Fruit fly (Drosophila melanogaster) whole organism, wandering third instar larva: ENCODE data around the gene dgt2.

Experiments used
- Abd-B ChIP-seq: fragments of >200 bp; optimal IDR thresholded peaks from 2 replicates; lab custom pipeline; 2017; ENCODE audit warnings: missing biosample characterization, missing genetic modification characterization
- CG32264 ChIP-seq: fragments of 200-800 bp; sonication (Bioruptor generic); optimal IDR thresholded peaks from 2 replicates; lab custom pipeline; 2016; ENCODE audit warnings: missing biosample characterization, missing genetic modification characterization
- CG9705 ChIP-seq: fragments of 200-800 bp; sonication (Bioruptor generic); optimal IDR thresholded peaks from 2 replicates; lab custom pipeline; 2018; ENCODE audit warnings: missing biosample characterization, mild to moderate bottlenecking, missing genetic modification characterization
- CrebA ChIP-seq: fragments of 200-800 bp; sonication (Bioruptor generic); optimal IDR thresholded peaks from 2 replicates; lab custom pipeline; 2016; ENCODE audit warnings: missing biosample characterization, mild to moderate bottlenecking, missing genetic modification characterization, borderline replicate concordance
- Dfd ChIP-seq: fragments of >200 bp; optimal IDR thresholded peaks from 2 replicates; lab custom pipeline; 2017; ENCODE audit warnings: missing biosample characterization, missing genetic modification characterization
- Dif ChIP-seq: fragments of 200-275, 200-300 bp; sonication (Bioruptor generic); optimal IDR thresholded peaks from 2 replicates; lab custom pipeline; 2018; ENCODE audit warnings: missing biosample characterization, missing genetic modification characterization; ENCODE audit not compliant: partially characterized antibody
- GATAd ChIP-seq: sonication (Bioruptor generic); optimal IDR thresholded peaks from 2 replicates; lab custom pipeline; 2016; ENCODE audit warnings: missing biosample characterization, missing genetic modification characterization
- HLH106 ChIP-seq: fragments of 200-800 bp; optimal IDR thresholded peaks from 3 replicates; lab custom pipeline; 2019; ENCODE audit warnings: missing biosample characterization, mild to moderate bottlenecking, missing genetic modification characterization, moderate library complexity
- Hnf4 ChIP-seq: fragments of 200-800 bp; sonication (Bioruptor generic); optimal IDR thresholded peaks from 2 replicates; lab custom pipeline; 2016; ENCODE audit warnings: missing biosample characterization, mild to moderate bottlenecking, missing genetic modification characterization
- Hr78 ChIP-seq: fragments of >200 bp; optimal IDR thresholded peaks from 2 replicates; lab custom pipeline; 2017; ENCODE audit warnings: missing biosample characterization, missing genetic modification characterization
- Hr83 ChIP-seq: fragments of 200-300 bp; sonication (Bioruptor generic); optimal IDR thresholded peaks from 2 replicates; lab custom pipeline; 2016; ENCODE audit warnings: missing biosample characterization, mild to moderate bottlenecking, missing genetic modification characterization, moderate library complexity; ENCODE audit not compliant: poor library complexity, severe bottlenecking
- Jra ChIP-seq: sonication (Bioruptor generic); optimal IDR thresholded peaks from 2 replicates; lab custom pipeline; 2016; ENCODE audit warnings: missing biosample characterization, missing genetic modification characterization
- Mio ChIP-seq: sonication (Bioruptor generic); optimal IDR thresholded peaks from 2 replicates; lab custom pipeline; 2016; ENCODE audit warnings: missing biosample characterization, missing genetic modification characterization
- Myc ChIP-seq: fragments of >200 bp; optimal IDR thresholded peaks from 2 replicates; lab custom pipeline; 2017
- N ChIP-seq: fragments of >200 bp; optimal IDR thresholded peaks from 2 replicates; lab custom pipeline; 2018; ENCODE audit warnings: missing biosample characterization, missing external identifiers, missing genetic modification characterization
- OdsH ChIP-seq: fragments of 200-800 bp; sonication (Bioruptor generic); optimal IDR thresholded peaks from 2 replicates; lab custom pipeline; 2016; ENCODE audit warnings: missing biosample characterization, mild to moderate bottlenecking, missing genetic modification characterization
- Rel ChIP-seq, 2 experiments: fragments of 200-800 bp; sonication (Bioruptor generic) in 1 of 2; optimal IDR thresholded peaks; 2 replicates in 1 of 2; 3 replicates in 1 of 2; lab custom pipeline; 2016 to 2019; ENCODE audit warnings: mild to moderate bottlenecking in 2 of 2, missing biosample characterization in 2 of 2, missing genetic modification characterization in 2 of 2, moderate library complexity in 1 of 2
- Sp1 ChIP-seq: fragments of 200-800 bp; sonication (Bioruptor generic); optimal IDR thresholded peaks from 3 replicates; lab custom pipeline; 2019; ENCODE audit warnings: missing biosample characterization, mild to moderate bottlenecking, missing genetic modification characterization, moderate library complexity
- Vsx2 ChIP-seq: fragments of 200-300, 225-300 bp; sonication (Bioruptor generic); optimal IDR thresholded peaks from 2 replicates; lab custom pipeline; 2018; ENCODE audit warnings: missing biosample characterization, missing genetic modification characterization; ENCODE audit not compliant: partially characterized antibody
- br ChIP-seq: fragments of 200-800 bp; sonication (Bioruptor generic); optimal IDR thresholded peaks from 2 replicates; lab custom pipeline; 2016; ENCODE audit warnings: missing biosample characterization, missing genetic modification characterization
- brk ChIP-seq: fragments of 200-800 bp; sonication (Bioruptor generic); optimal IDR thresholded peaks from 2 replicates; lab custom pipeline; 2016; ENCODE audit warnings: missing biosample characterization, mild to moderate bottlenecking, missing genetic modification characterization
- dl ChIP-seq, 2 experiments: fragments of 175-275, 200-275 bp in 1 of 2; fragments of 200-275 bp in 1 of 2; sonication (Bioruptor generic); optimal IDR thresholded peaks; lab custom pipeline; 2018; ENCODE audit warnings: mild to moderate bottlenecking in 2 of 2, missing biosample characterization in 2 of 2, missing genetic modification characterization in 2 of 2, moderate library complexity in 2 of 2; ENCODE audit not compliant: partially characterized antibody in 2 of 2, insufficient read depth in 1 of 2
- dmrt93B ChIP-seq: fragments of 200-800 bp; sonication (Bioruptor generic); optimal IDR thresholded peaks from 2 replicates; lab custom pipeline; 2018; ENCODE audit warnings: missing biosample characterization, mild to moderate bottlenecking, missing genetic modification characterization
- dsf ChIP-seq: sonication (Bioruptor generic); optimal IDR thresholded peaks from 2 replicates; lab custom pipeline; 2016; ENCODE audit warnings: missing biosample characterization, missing genetic modification characterization, borderline replicate concordance
- ey ChIP-seq: fragments of 200-800 bp; sonication (Bioruptor generic); optimal IDR thresholded peaks from 2 replicates; lab custom pipeline; 2016; ENCODE audit warnings: missing biosample characterization, missing genetic modification characterization
- foxo ChIP-seq, 2 experiments: fragments of 200-800 bp; sonication (Bioruptor generic); optimal IDR thresholded peaks; 2 replicates in 1 of 2; 3 replicates in 1 of 2; lab custom pipeline; 2016 to 2017; ENCODE audit warnings: missing biosample characterization in 2 of 2, missing genetic modification characterization in 2 of 2
- fru ChIP-seq: fragments of 200-800 bp; sonication (Bioruptor generic); optimal IDR thresholded peaks from 3 replicates; lab custom pipeline; 2016; ENCODE audit warnings: missing biosample characterization, mild to moderate bottlenecking, missing genetic modification characterization
- h ChIP-seq: fragments of 200-800 bp; sonication (Bioruptor generic); optimal IDR thresholded peaks from 3 replicates; lab custom pipeline; 2016; ENCODE audit warnings: missing biosample characterization, mild to moderate bottlenecking, missing genetic modification characterization
- jim ChIP-seq: fragments of 175-275, 200-325 bp; sonication (Bioruptor generic); optimal IDR thresholded peaks from 2 replicates; lab custom pipeline; 2016; ENCODE audit warnings: missing biosample characterization, mild to moderate bottlenecking, missing genetic modification characterization
- lola ChIP-seq: fragments of >200 bp; optimal IDR thresholded peaks from 2 replicates; lab custom pipeline; 2017; ENCODE audit warnings: missing biosample characterization, missing genetic modification characterization
- pan ChIP-seq: fragments of >200 bp; optimal IDR thresholded peaks from 2 replicates; lab custom pipeline; 2017
- psq ChIP-seq: fragments of 200-800 bp; sonication (Bioruptor generic); optimal IDR thresholded peaks from 3 replicates; lab custom pipeline; 2017; ENCODE audit warnings: missing biosample characterization, mild to moderate bottlenecking, missing genetic modification characterization, moderate library complexity
- rgr ChIP-seq: fragments of 200-800 bp; sonication (Bioruptor generic); optimal IDR thresholded peaks from 3 replicates; lab custom pipeline; 2016; ENCODE audit warnings: missing biosample characterization, mild to moderate bottlenecking, missing genetic modification characterization
- sage ChIP-seq: fragments of 200-800 bp; sonication (Bioruptor generic); optimal IDR thresholded peaks from 2 replicates; lab custom pipeline; 2016; ENCODE audit warnings: missing biosample characterization, mild to moderate bottlenecking, missing genetic modification characterization
- sv ChIP-seq: fragments of 200-800 bp; sonication (Bioruptor generic); optimal IDR thresholded peaks from 3 replicates; lab custom pipeline; 2016; ENCODE audit warnings: missing biosample characterization, missing genetic modification characterization
- tai ChIP-seq: sonication (Bioruptor generic); optimal IDR thresholded peaks from 2 replicates; lab custom pipeline; 2016; ENCODE audit warnings: missing biosample characterization, missing genetic modification characterization
- usp ChIP-seq: fragments of >200 bp; optimal IDR thresholded peaks from 2 replicates; lab custom pipeline; 2017; ENCODE audit warnings: missing biosample characterization, missing genetic modification characterization
- woc ChIP-seq: sonication (Bioruptor generic); optimal IDR thresholded peaks from 2 replicates; lab custom pipeline; 2016; ENCODE audit warnings: missing biosample characterization, mild to moderate bottlenecking, missing genetic modification characterization

Gene dgt2

DNA sequence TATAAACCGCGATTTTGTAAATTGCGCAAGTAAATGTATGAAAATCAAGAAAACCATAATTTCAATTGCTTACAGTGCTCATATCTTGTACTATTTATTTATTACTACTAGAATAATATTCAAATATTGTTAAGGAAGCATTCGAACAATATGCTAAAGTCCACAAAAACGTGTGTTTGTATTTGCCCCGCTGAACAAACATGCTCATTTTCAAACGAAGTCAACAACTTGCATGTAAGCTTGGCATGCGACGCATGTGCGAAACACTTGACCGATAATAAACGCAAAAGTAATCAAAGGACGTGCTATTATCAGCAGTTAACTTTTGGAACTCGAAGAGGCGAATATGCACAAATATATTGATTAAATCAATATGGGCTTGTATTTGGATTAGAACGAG, 31.5 kb downstream of the dgt2 start:
- TF ChIP-seq Sp1 (peak; percentile 41), Myc (lab: Kevin White, UChicago) (no peak), psq (GFP tag; lab: Kevin White, UChicago) (no peak), ey (GFP tag; lab: Kevin White, UChicago) (peak; percentile 17), lola (GFP tag; lab: Kevin White, UChicago) (no peak), br (GFP tag; lab: Kevin White, UChicago) (no peak), Dfd (GFP tag; lab: Kevin White, UChicago) (no peak), tai (GFP tag; lab: Kevin White, UChicago) (no peak), sv (GFP tag; lab: Kevin White, UChicago) (no peak), rgr (peak; percentile 58), Rel (GFP tag; optimal IDR thresholded peaks at IDR 0.05; lab: Kevin White, UChicago) (no peak), Rel (tag; optimal IDR thresholded peaks at IDR 0.05; lab: Kevin White, UChicago) (no peak), GATAd (GFP tag; lab: Kevin White, UChicago) (no peak), Abd-B (GFP tag; lab: Kevin White, UChicago) (no peak), usp (GFP tag; lab: Kevin White, UChicago) (no peak), Hr83 (peak; percentile 73), HLH106 (tag; lab: Kevin White, UChicago) (no peak), CrebA (GFP tag; lab: Kevin White, UChicago) (no peak), Mio (GFP tag; lab: Kevin White, UChicago) (no peak), brk (GFP tag; lab: Kevin White, UChicago) (no peak), fru (GFP tag; lab: Kevin White, UChicago) (peak; percentile 15), dsf (GFP tag; lab: Kevin White, UChicago) (peak; percentile 11), foxo (GFP tag; optimal IDR thresholded peaks at IDR 0.05; lab: Kevin White, UChicago) (peak in 1 of 2 experiments; percentile 19), pan (lab: Kevin White, UChicago) (no peak), Jra (peak; percentile 19), sage (GFP tag; lab: Kevin White, UChicago) (no peak), CG9705 (GFP tag; lab: Kevin White, UChicago) (no peak), dl (GFP tag; optimal IDR thresholded peaks at IDR 0.05; lab: Kevin White, UChicago; ENCODE audit: insufficient read depth in 1 of 2, partially characterized antibody in 2 of 2) (no peak), OdsH (GFP tag; lab: Kevin White, UChicago) (peak; percentile 49), N (GFP tag; lab: Kevin White, UChicago) (no peak), Hnf4 (GFP tag; lab: Kevin White, UChicago) (no peak), woc (GFP tag; lab: Kevin White, UChicago) (no peak), Vsx2 (GFP tag; lab: Kevin White, UChicago) (no peak), CG32264 (GFP tag; lab: Kevin White, UChicago) (no peak), Dif (no peak), jim (no peak), h (peak; percentile 33), Hr78 (GFP tag; lab: Kevin White, UChicago) (no peak), dmrt93B (GFP tag; lab: Kevin White, UChicago) (no peak)
- TF ChIP-seq, all 38 proteins: peak for 10

DNA sequence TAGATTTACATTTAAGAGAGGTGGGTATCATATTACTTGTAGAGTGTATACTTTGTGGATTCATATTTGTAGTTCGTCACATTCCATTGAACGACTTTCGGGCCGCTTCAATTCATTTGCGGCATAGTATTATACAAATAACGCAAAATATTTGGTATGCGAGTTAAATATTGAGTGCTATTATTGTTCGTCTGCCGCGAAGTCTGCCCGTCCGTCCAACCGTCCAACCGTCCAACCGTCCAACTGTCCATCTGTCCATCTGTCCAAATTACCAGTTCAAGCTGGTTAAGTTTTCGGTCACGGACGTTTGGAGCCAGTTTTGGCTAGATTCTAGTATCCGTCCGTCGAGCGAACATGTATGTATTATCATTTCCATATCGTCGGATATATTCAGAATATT, 34.4 kb downstream of the dgt2 start:
- TF ChIP-seq woc (GFP tag; lab: Kevin White, UChicago): no peak

DNA sequence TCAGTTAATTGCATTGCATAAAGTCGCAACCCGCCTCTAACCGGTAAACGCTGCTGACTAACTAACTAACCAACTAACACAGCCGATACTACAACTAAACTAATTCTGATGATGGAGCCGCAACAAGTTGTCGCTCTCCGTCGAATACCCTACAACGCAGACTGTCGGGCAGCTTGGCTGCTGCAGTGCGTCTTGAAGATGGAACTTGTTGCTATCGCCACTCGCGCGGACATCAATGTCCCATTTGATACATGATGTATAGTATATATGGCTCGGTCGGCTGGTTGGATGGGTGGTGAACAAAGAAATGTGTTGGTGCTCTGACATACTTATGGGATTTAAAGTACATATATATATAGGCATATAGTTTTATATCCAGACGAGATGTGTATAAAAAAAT, 35.8 kb downstream of the dgt2 start:
- TF ChIP-seq Vsx2 (GFP tag; lab: Kevin White, UChicago): no peak
- TF ChIP-seq brk (GFP tag; lab: Kevin White, UChicago): no peak
- TF ChIP-seq Mio (GFP tag; lab: Kevin White, UChicago): no peak
- TF ChIP-seq Dif: no peak
- TF ChIP-seq CG32264 (GFP tag; lab: Kevin White, UChicago): no peak
- no peak for TF ChIP-seq Jra
- no peak for TF ChIP-seq pan (lab: Kevin White, UChicago)
- TF ChIP-seq CrebA (GFP tag; lab: Kevin White, UChicago): no peak
- peak; percentile 35 for TF ChIP-seq psq (GFP tag; lab: Kevin White, UChicago)
- no peak for TF ChIP-seq Myc (lab: Kevin White, UChicago)
- no peak for TF ChIP-seq fru (GFP tag; lab: Kevin White, UChicago)
- TF ChIP-seq dl (GFP tag; optimal IDR thresholded peaks at IDR 0.05; lab: Kevin White, UChicago; ENCODE audit: insufficient read depth in 1 of 2, partially characterized antibody in 2 of 2): no peak
- no peak for TF ChIP-seq Dfd (GFP tag; lab: Kevin White, UChicago)
- no peak for TF ChIP-seq N (GFP tag; lab: Kevin White, UChicago)
- TF ChIP-seq dmrt93B (GFP tag; lab: Kevin White, UChicago): no peak
- no peak for TF ChIP-seq jim
- no peak for TF ChIP-seq h
- TF ChIP-seq usp (GFP tag; lab: Kevin White, UChicago): no peak
- peak; percentile 34 for TF ChIP-seq ey (GFP tag; lab: Kevin White, UChicago)
- peak; percentile 48 for TF ChIP-seq woc (GFP tag; lab: Kevin White, UChicago)
- TF ChIP-seq sage (GFP tag; lab: Kevin White, UChicago): no peak
- no peak for TF ChIP-seq GATAd (GFP tag; lab: Kevin White, UChicago)
- TF ChIP-seq dsf (GFP tag; lab: Kevin White, UChicago): no peak
- TF ChIP-seq Rel (GFP tag; optimal IDR thresholded peaks at IDR 0.05; lab: Kevin White, UChicago): no peak
- TF ChIP-seq Rel (tag; optimal IDR thresholded peaks at IDR 0.05; lab: Kevin White, UChicago): no peak
- TF ChIP-seq tai (GFP tag; lab: Kevin White, UChicago): no peak
- peak; percentile 19 for TF ChIP-seq Hnf4 (GFP tag; lab: Kevin White, UChicago)
- peak; percentile 33 for TF ChIP-seq br (GFP tag; lab: Kevin White, UChicago)
- no peak for TF ChIP-seq lola (GFP tag; lab: Kevin White, UChicago)
- TF ChIP-seq rgr: peak; percentile 49
- TF ChIP-seq HLH106 (tag; lab: Kevin White, UChicago): peak; percentile 41
- TF ChIP-seq Hr83: no peak
- TF ChIP-seq CG9705 (GFP tag; lab: Kevin White, UChicago): peak; percentile 7
- TF ChIP-seq Sp1: peak; percentile 49
- no peak for TF ChIP-seq Hr78 (GFP tag; lab: Kevin White, UChicago)
- TF ChIP-seq foxo (GFP tag; optimal IDR thresholded peaks at IDR 0.05; lab: Kevin White, UChicago): peak in 1 of 2 experiments; percentile 15
- TF ChIP-seq OdsH (GFP tag; lab: Kevin White, UChicago): no peak
- TF ChIP-seq Abd-B (GFP tag; lab: Kevin White, UChicago): no peak
- TF ChIP-seq sv (GFP tag; lab: Kevin White, UChicago): no peak
